Worm (Caenorhabditis elegans) whole organism, L4 larva: ENCODE results near the gene glb-11.
A peak's percentile ranks its signal among the peaks of the same experiment; 100 is the strongest.

Experiments
- D1046.2 ChIP-seq: fragments of 200-800 bp; sonication (Bioruptor generic); IDR thresholded peaks from 2 replicates; pipeline ENCODE4 v1.3.6; 2022; ENCODE audit warnings: missing genetic modification characterization, missing compliant biosample characterization
- F44E2.7 ChIP-seq: fragments of 200-800 bp; sonication (Bioruptor generic); IDR thresholded peaks from 2 replicates; pipeline ENCODE4 v2.1.2; 2022; ENCODE audit warnings: missing genetic modification characterization, missing compliant biosample characterization
- T20F7.1 ChIP-seq: fragments of 200-800 bp; sonication (Bioruptor generic); optimal IDR thresholded peaks from 2 replicates; lab custom pipeline; 2018; ENCODE audit warnings: mild to moderate bottlenecking, missing genetic modification characterization, missing compliant biosample characterization
- Y48G9A.11 ChIP-seq: fragments of 200-800 bp; sonication (Bioruptor generic); IDR thresholded peaks from 2 replicates; pipeline ENCODE4 v1.3.6; 2022; ENCODE audit warnings: missing genetic modification reagents, missing genetic modification characterization, missing compliant biosample characterization
- Y5F2A.4 ChIP-seq: fragments of 200-800 bp; sonication (Bioruptor generic); optimal IDR thresholded peaks from 2 replicates; lab custom pipeline; 2018; ENCODE audit warnings: mild to moderate bottlenecking, missing genetic modification characterization, missing compliant biosample characterization
- aly-2 ChIP-seq: sonication (generic microtip); optimal IDR thresholded peaks from 2 replicates; lab custom pipeline; 2018; ENCODE audit warnings: missing biosample characterization, missing genetic modification characterization
- ama-1 ChIP-seq: fragments of 150-350 bp; optimal IDR thresholded peaks from 2 replicates; lab custom pipeline; 2014; ENCODE audit warnings: inconsistent platforms, mixed read lengths
- arid-1 ChIP-seq: fragments of 200-800 bp; sonication (Bioruptor generic); conservative IDR thresholded peaks from 2 replicates; pipeline ENCODE4 v1.3.6; 2022; ENCODE audit warnings: missing genetic modification reagents, missing genetic modification characterization, missing compliant biosample characterization
- ceh-62 ChIP-seq: sonication (generic microtip); optimal IDR thresholded peaks from 2 replicates; lab custom pipeline; 2017; ENCODE audit warnings: missing biosample characterization, missing genetic modification characterization
- ces-1 ChIP-seq: fragments of 150-350 bp; sonication (generic microtip); optimal IDR thresholded peaks from 4 replicates; lab custom pipeline; 2014; ENCODE audit warnings: missing biosample characterization, missing genetic modification reagents, missing genetic modification characterization
- daf-16 ChIP-seq, 3 experiments: sonication (generic microtip); optimal IDR thresholded peaks; 2 replicates each; lab custom pipeline; 2016 to 2017; ENCODE audit warnings: missing genetic modification characterization in 3 of 3, missing genetic modification reagents in 3 of 3, mild to moderate bottlenecking in 2 of 3, missing compliant biosample characterization in 2 of 3, missing biosample characterization in 1 of 3, moderate library complexity in 1 of 3
- dmd-6 ChIP-seq: fragments of 200-800 bp; sonication (Bioruptor generic); IDR thresholded peaks from 2 replicates; pipeline ENCODE4 v1.3.6; 2022; ENCODE audit warnings: missing genetic modification reagents, missing genetic modification characterization, missing compliant biosample characterization
- dmd-8 ChIP-seq: fragments of 200-800 bp; sonication (Bioruptor generic); IDR thresholded peaks from 2 replicates; pipeline ENCODE4 v1.3.6; 2022; ENCODE audit warnings: missing genetic modification characterization, missing compliant biosample characterization
- dpl-1 ChIP-seq: fragments of 150-350 bp; optimal IDR thresholded peaks from 2 replicates; lab custom pipeline; 2014; ENCODE audit warnings: missing biosample characterization, missing genetic modification reagents, missing genetic modification characterization
- dve-1 ChIP-seq: sonication (generic microtip); optimal IDR thresholded peaks from 2 replicates; lab custom pipeline; 2017; ENCODE audit warnings: antibody characterized with exemption, mild to moderate bottlenecking, missing genetic modification characterization, missing compliant biosample characterization; ENCODE audit not compliant: insufficient read depth
- egl-43 ChIP-seq: fragments of 200-800 bp; sonication (Bioruptor generic); IDR thresholded peaks from 2 replicates; pipeline ENCODE4 v1.3.6; 2022; ENCODE audit warnings: missing genetic modification reagents, missing genetic modification characterization, missing compliant biosample characterization
- fkh-10 ChIP-seq: fragments of 150-350 bp; optimal IDR thresholded peaks from 2 replicates; lab custom pipeline; 2014; ENCODE audit warnings: missing biosample characterization, missing genetic modification reagents, missing genetic modification characterization
- hlh-11 ChIP-seq: fragments of 200-800 bp; sonication (Bioruptor generic); optimal IDR thresholded peaks from 2 replicates; lab custom pipeline; 2018; ENCODE audit warnings: mild to moderate bottlenecking, missing genetic modification characterization, missing compliant biosample characterization
- hlh-30 ChIP-seq: sonication (generic microtip); optimal IDR thresholded peaks from 2 replicates; lab custom pipeline; 2017; ENCODE audit warnings: antibody characterized with exemption, mild to moderate bottlenecking, missing genetic modification characterization, missing compliant biosample characterization; ENCODE audit not compliant: insufficient read depth
- hmg-1.1 ChIP-seq: fragments of 200-800 bp; sonication (Bioruptor generic); IDR thresholded peaks from 2 replicates; pipeline ENCODE4 v1.3.6; 2022; ENCODE audit warnings: missing genetic modification reagents, missing genetic modification characterization, missing compliant biosample characterization
- lin-13 ChIP-seq: fragments of 150-350 bp; optimal IDR thresholded peaks from 2 replicates; lab custom pipeline; 2014; ENCODE audit warnings: missing biosample characterization, missing genetic modification reagents, missing genetic modification characterization
- lir-3 ChIP-seq: sonication (generic microtip); optimal IDR thresholded peaks from 2 replicates; lab custom pipeline; 2016; ENCODE audit warnings: mild to moderate bottlenecking, missing genetic modification characterization, missing compliant biosample characterization
- lsy-2 ChIP-seq, 2 experiments: fragments of 150-350 bp in 1 of 2; sonication (generic microtip) in 1 of 2; optimal IDR thresholded peaks; 2 replicates each; lab custom pipeline; 2014 to 2017; ENCODE audit warnings: missing biosample characterization in 2 of 2, missing genetic modification characterization in 2 of 2
- mdt-29 ChIP-seq: fragments of 200-800 bp; sonication (Bioruptor generic); IDR thresholded peaks from 2 replicates; pipeline ENCODE4 v1.3.6; 2022; ENCODE audit warnings: missing genetic modification reagents, missing genetic modification characterization, missing compliant biosample characterization
- mep-1 ChIP-seq: fragments of 150-350 bp; sonication (generic microtip); optimal IDR thresholded peaks from 3 replicates; lab custom pipeline; 2014; ENCODE audit warnings: missing biosample characterization, missing genetic modification characterization
- mes-2 ChIP-seq: sonication (generic microtip); optimal IDR thresholded peaks from 2 replicates; lab custom pipeline; 2016; ENCODE audit warnings: missing genotype, mild to moderate bottlenecking, missing genetic modification characterization, missing compliant biosample characterization; ENCODE audit not compliant: poor library complexity, severe bottlenecking
- mxl-3 ChIP-seq: fragments of 200-800 bp; sonication (Bioruptor generic); optimal IDR thresholded peaks from 2 replicates; lab custom pipeline; 2018; ENCODE audit warnings: mild to moderate bottlenecking, missing genetic modification characterization, missing compliant biosample characterization
- nhr-11 ChIP-seq: fragments of 150-350 bp; optimal IDR thresholded peaks from 2 replicates; lab custom pipeline; 2014; ENCODE audit warnings: missing biosample characterization, missing genetic modification characterization
- nhr-237 ChIP-seq: sonication (generic microtip); optimal IDR thresholded peaks from 2 replicates; lab custom pipeline; 2017; ENCODE audit warnings: missing biosample characterization, missing genetic modification characterization
- nhr-28 ChIP-seq: fragments of 150-350 bp; optimal IDR thresholded peaks from 2 replicates; lab custom pipeline; 2014; ENCODE audit warnings: missing biosample characterization, missing genetic modification characterization
- nhr-6 ChIP-seq: fragments of 150-350 bp; optimal IDR thresholded peaks from 2 replicates; lab custom pipeline; 2014; ENCODE audit warnings: missing biosample characterization, missing genetic modification characterization
- pha-4 ChIP-seq, 2 experiments: fragments of 150-350 bp in 1 of 2; fragments of 200-800 bp in 1 of 2; sonication (Bioruptor generic) in 1 of 2; IDR thresholded peaks in 1 of 2; optimal IDR thresholded peaks in 1 of 2; 2 replicates each; pipeline versions ENCODE4 v1.3.6 to Lab custom; 2014 to 2022; ENCODE audit warnings: missing genetic modification characterization in 2 of 2, missing genetic modification reagents in 2 of 2, missing biosample characterization in 1 of 2, missing compliant biosample characterization in 1 of 2
- saeg-2 ChIP-seq: fragments of 200-800 bp; sonication (Bioruptor generic); IDR thresholded peaks from 2 replicates; pipeline ENCODE4 v1.3.6; 2022; ENCODE audit warnings: missing genetic modification reagents, missing genetic modification characterization, missing compliant biosample characterization
- set-16 ChIP-seq: fragments of 200-800 bp; sonication (Bioruptor generic); IDR thresholded peaks from 2 replicates; pipeline ENCODE4 v1.3.6; 2022; ENCODE audit warnings: missing genetic modification reagents, missing genetic modification characterization, missing compliant biosample characterization
- skn-1 ChIP-seq: fragments of 150-350 bp; optimal IDR thresholded peaks from 2 replicates; lab custom pipeline; 2014; ENCODE audit warnings: missing biosample characterization, missing genetic modification characterization
- tag-97 ChIP-seq: fragments of 200-800 bp; sonication (Bioruptor generic); IDR thresholded peaks from 2 replicates; pipeline ENCODE4 v1.3.6; 2022; ENCODE audit warnings: missing genetic modification characterization, missing compliant biosample characterization
- tra-1 ChIP-seq: fragments of 200-800 bp; sonication (Bioruptor generic); IDR thresholded peaks from 2 replicates; pipeline ENCODE4 v1.3.6; 2022; ENCODE audit warnings: missing genetic modification reagents, missing genetic modification characterization, missing compliant biosample characterization
- unc-130 ChIP-seq: sonication (generic microtip); optimal IDR thresholded peaks from 2 replicates; lab custom pipeline; 2016; ENCODE audit warnings: missing genetic modification reagents, missing genetic modification characterization, missing compliant biosample characterization
- unc-62 ChIP-seq, 3 experiments: fragments of 150-350 bp in 1 of 3; sonication (generic microtip); optimal IDR thresholded peaks in 2 of 3; peaks in 1 of 3; 1 replicate in 1 of 3; 2 replicates in 2 of 3; lab custom pipeline; 2014 to 2017; ENCODE audit warnings: missing biosample characterization in 3 of 3, missing genetic modification characterization in 3 of 3, missing genetic modification reagents in 3 of 3, missing genotype in 1 of 3
- vab-7 ChIP-seq: fragments of 200-800 bp; sonication (Bioruptor generic); IDR thresholded peaks from 2 replicates; pipeline ENCODE4 v1.3.6; 2022; ENCODE audit warnings: missing genetic modification reagents, missing genetic modification characterization, missing compliant biosample characterization
- zag-1 ChIP-seq: fragments of 150-350 bp; optimal IDR thresholded peaks from 2 replicates; lab custom pipeline; 2014; ENCODE audit warnings: missing biosample characterization, missing genetic modification characterization
- ztf-7 ChIP-seq: fragments of 150-350 bp; optimal IDR thresholded peaks from 2 replicates; lab custom pipeline; 2014; ENCODE audit warnings: missing biosample characterization, missing genetic modification characterization

The glb-11 gene

DNA sequence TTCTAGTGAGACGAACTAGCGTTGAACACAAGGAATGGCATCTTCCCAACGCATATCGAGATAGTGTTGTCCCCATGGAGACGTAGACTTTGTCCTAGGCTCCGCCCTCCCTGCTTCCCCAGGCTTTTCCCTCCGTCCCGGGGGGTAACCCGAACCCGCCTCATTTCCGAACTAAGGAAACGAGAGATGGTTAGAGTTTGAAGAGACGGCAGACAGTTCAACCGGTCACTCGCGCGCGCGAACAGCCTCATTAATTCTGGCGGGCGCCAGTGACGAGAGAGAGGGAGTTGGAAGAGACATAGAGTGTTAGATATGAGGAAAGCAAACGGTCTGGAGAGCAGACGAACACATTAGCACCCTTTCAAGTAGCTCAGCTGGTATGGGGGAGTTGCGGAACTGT lies 45.3 kb upstream of the glb-11 start:
- TF ChIP-seq hlh-30 (tag; lab: Kevin White, UChicago) (peak; percentile 6), egl-43 (GFP tag; lab: Robert Waterston, UW) (0 out of 2 replicates have a peak, but pooled peaks have one; percentile 62), dmd-6 (GFP tag; lab: Robert Waterston, UW) (0 out of 2 replicates have a peak, but pooled peaks have one; percentile 10), arid-1 (GFP tag; lab: Robert Waterston, UW) (0 out of 2 replicates have a peak, but pooled peaks have one; percentile 31), mep-1 (tag; lab: Kevin White, UChicago) (peak; percentile 29), mxl-3 (GFP tag; lab: Kevin White, UChicago) (peak; percentile 19), mes-2 (tag; lab: Kevin White, UChicago) (peak; percentile 40), nhr-6 (tag; lab: Kevin White, UChicago) (peak; percentile 42), hlh-11 (tag; lab: Kevin White, UChicago) (peak; percentile 64), tra-1 (GFP tag; lab: Robert Waterston, UW) (0 out of 2 replicates have a peak, but pooled peaks have one; percentile 25), set-16 (peak; percentile 84), dpl-1 (GFP tag; lab: Kevin White, UChicago) (peak; percentile 4), lin-13 (GFP tag; lab: Kevin White, UChicago) (no peak), lsy-2 (tag; optimal IDR thresholded peaks at IDR 0.05; lab: Kevin White, UChicago) (peak in 1 of 2 experiments; percentile 40), F44E2.7 (GFP tag; lab: Robert Waterston, UW) (0 out of 2 replicates have a peak, but pooled peaks have one; percentile 11), hmg-1.1 (GFP tag; lab: Robert Waterston, UW) (0 out of 2 replicates have a peak, but pooled peaks have one; percentile 52), Y5F2A.4 (GFP tag; lab: Kevin White, UChicago) (no peak), tag-97 (GFP tag; lab: Robert Waterston, UW) (no peak), fkh-10 (GFP tag; lab: Kevin White, UChicago) (no peak)

ce11 chrIII:4036740-4037139 lies 44.8 kb upstream of the glb-11 start, which contains the start of gene hum-5:
Gene hum-5, minus strand, starts transcription at chrIII:4036840.
- TF ChIP-seq lir-3 (tag; lab: Kevin White, UChicago) (no peak), nhr-237 (no peak), Y48G9A.11 (GFP tag; lab: Robert Waterston, UW) (no peak)
- TF ChIP-seq, all 104 proteins: peak for 0

DNA sequence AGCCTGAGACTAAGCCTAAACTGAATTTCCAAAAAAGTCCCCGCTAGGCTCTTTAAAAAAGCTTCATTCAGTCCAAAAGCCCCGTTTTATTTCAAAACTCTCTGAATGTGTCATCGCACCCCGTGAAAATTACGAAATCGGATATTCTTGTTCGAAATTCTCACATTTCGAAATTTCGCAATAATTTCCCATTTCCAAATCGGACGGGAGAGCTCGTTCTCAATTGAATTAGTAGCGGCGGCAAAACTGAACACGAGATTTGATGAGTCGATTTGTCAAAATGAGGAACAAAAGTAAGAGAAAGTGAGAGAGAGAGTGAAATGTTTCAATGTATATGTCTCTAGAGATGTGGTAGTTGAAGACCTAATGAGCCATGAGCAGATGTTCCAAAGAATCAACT lies 43.0 kb upstream of the glb-11 start:
- peak in 1 of 2 experiments; percentile 23 for TF ChIP-seq lsy-2 (tag; optimal IDR thresholded peaks at IDR 0.05; lab: Kevin White, UChicago)
- TF ChIP-seq mdt-29: no peak
- no peak for TF ChIP-seq nhr-11 (tag; lab: Kevin White, UChicago)
- TF ChIP-seq D1046.2: no peak

DNA sequence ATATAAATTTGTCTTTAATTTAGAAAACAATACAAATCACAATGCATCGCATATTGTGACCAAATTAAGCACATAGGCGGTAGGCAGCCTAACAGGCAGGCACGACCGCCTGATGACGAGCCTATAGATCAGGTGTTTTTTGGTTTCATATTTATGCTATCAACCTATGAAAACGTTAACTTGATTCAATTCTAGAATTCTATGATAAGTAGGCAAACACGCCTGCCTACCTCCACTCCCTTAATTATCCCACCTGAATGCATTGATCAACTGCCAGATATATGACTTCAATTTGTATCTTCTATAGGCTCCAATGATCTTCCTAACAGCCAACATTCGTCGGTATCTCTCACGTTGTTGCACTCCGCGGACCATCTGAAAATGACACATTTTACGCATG lies 38.9 kb upstream of the glb-11 start:
- TF ChIP-seq T20F7.1 (GFP tag; lab: Kevin White, UChicago) (no peak), unc-62 (GFP tag; optimal IDR thresholded peaks at IDR 0.05 in 1 of 2; lab: Kevin White, UChicago) (peak in 1 of 2 experiments; percentile 79), unc-62 (tag; optimal IDR thresholded peaks at IDR 0.05; lab: Kevin White, UChicago) (no peak)
- TF ChIP-seq, all 104 proteins: peak for 1

DNA sequence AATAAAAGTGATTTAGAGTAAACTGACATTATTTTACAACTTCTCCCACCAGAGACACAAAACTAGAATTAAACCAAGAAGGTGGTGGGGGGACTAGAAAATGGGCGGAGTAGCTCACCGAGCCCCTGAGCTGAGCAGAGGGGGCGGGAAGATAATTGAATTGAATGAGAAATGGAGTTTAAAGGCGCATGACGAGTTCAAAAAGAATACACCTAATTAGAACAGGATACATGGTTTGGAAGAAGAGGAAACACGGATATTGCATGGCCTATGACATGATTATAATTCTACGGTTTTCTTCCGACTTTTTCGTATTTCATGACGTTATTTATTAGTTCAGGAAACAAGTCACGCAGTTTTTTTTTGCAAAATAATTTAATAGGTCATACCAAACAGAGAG lies 36.1 kb upstream of the glb-11 start, which contains the start of gene T02C12.5:
TSS of gene T02C12.5 (minus strand) at position 101 of the 400 bp plus-strand sequence.
- TF ChIP-seq unc-130 (GFP tag; lab: Kevin White, UChicago): no peak
- TF ChIP-seq vab-7 (GFP tag; lab: Robert Waterston, UW): no peak
- TF ChIP-seq ztf-7 (tag; lab: Kevin White, UChicago): no peak
- no peak for TF ChIP-seq dve-1 (tag; lab: Kevin White, UChicago)
- TF ChIP-seq daf-16 (GFP tag; optimal IDR thresholded peaks at IDR 0.05; lab: Kevin White, UChicago): no peak
- no peak for TF ChIP-seq daf-16 (tag; optimal IDR thresholded peaks at IDR 0.05; lab: Kevin White, UChicago)
- no peak for TF ChIP-seq aly-2 (tag; lab: Kevin White, UChicago)
- TF ChIP-seq ama-1 (lab: Kevin White, UChicago): no peak
- no peak for TF ChIP-seq pha-4 (GFP tag; IDR thresholded peaks at IDR 0.05; lab: Robert Waterston, UW)
- TF ChIP-seq pha-4 (tag; optimal IDR thresholded peaks at IDR 0.05; lab: Kevin White, UChicago): no peak
- no peak for TF ChIP-seq skn-1 (tag; lab: Kevin White, UChicago)
- no peak for TF ChIP-seq zag-1 (tag; lab: Kevin White, UChicago)
- no peak for TF ChIP-seq ceh-62 (tag; lab: Kevin White, UChicago)
- no peak for TF ChIP-seq saeg-2 (GFP tag; lab: Robert Waterston, UW)
- TF ChIP-seq dmd-8 (GFP tag; lab: Robert Waterston, UW): no peak
- no peak for TF ChIP-seq ces-1 (GFP tag; lab: Kevin White, UChicago)
- no peak for TF ChIP-seq nhr-28
